2 fruit fly cellular contexts compared by ENCODE assay signal in genomic region chr3R:15128646-15129429, dm6.
TF ChIP-seq lines count a peak whose summit lies in the region.

No protein-coding gene starts in this region.

TF ChIP-seq in whole organism, embryonic, 481 proteins besides CTCF, POLR2A, EP300 and RAD21 (continued from another document and continues in another):
- TF ChIP-seq chif (GFP tag; optimal IDR thresholded peaks at IDR 0.05; lab: Kevin White, UChicago) (no peak), aop (GFP tag; IDR thresholded peaks at IDR 0.05; lab: Robert Waterston, UW) (no peak), CG17568 (GFP tag; optimal IDR thresholded peaks at IDR 0.05; lab: Kevin White, UChicago) (no peak), CG11093 (GFP tag; IDR thresholded peaks at IDR 0.05; lab: Robert Waterston, UW) (no peak), CG18262 (tag; optimal IDR thresholded peaks at IDR 0.05; lab: Kevin White, UChicago) (peak; percentile 63), CG8924 (tag; optimal IDR thresholded peaks at IDR 0.05; lab: Kevin White, UChicago) (peak; percentile 60), CG16813 (GFP tag; IDR thresholded peaks at IDR 0.05; lab: Robert Waterston, UW; ENCODE audit: partially characterized antibody) (no peak), NFAT (GFP tag; IDR thresholded peaks at IDR 0.05; lab: Robert Waterston, UW) (0 out of 2 replicates have a peak, but pooled peaks have one; percentile 30), CG6175 (GFP tag; IDR thresholded peaks at IDR 0.05; lab: Robert Waterston, UW) (peak; percentile 70), her (GFP tag; optimal IDR thresholded peaks at IDR 0.05; lab: Kevin White, UChicago) (no peak), fd96Cb (tag; optimal IDR thresholded peaks at IDR 0.05; lab: Kevin White, UChicago) (peak; percentile 32), CG10321 (GFP tag; IDR thresholded peaks at IDR 0.05; lab: Robert Waterston, UW) (no peak), slbo (GFP tag; IDR thresholded peaks at IDR 0.05; lab: Robert Waterston, UW) (0 out of 2 replicates have a peak, but pooled peaks have one; percentile 6), bsh (GFP tag; optimal IDR thresholded peaks at IDR 0.05; lab: Kevin White, UChicago) (peak in 1 of 2 experiments; percentile 7), CG4820 (GFP tag; optimal IDR thresholded peaks at IDR 0.05; lab: Kevin White, UChicago) (no peak), rib (GFP tag; IDR thresholded peaks at IDR 0.05; lab: Robert Waterston, UW) (peak; percentile 80), CG13775 (GFP tag; optimal IDR thresholded peaks at IDR 0.05; lab: Kevin White, UChicago) (peak; percentile 30), CG1024 (GFP tag; IDR thresholded peaks at IDR 0.05; lab: Robert Waterston, UW) (no peak), HHEX (GFP tag; optimal IDR thresholded peaks at IDR 0.05; lab: Kevin White, UChicago) (peak; percentile 41), Fer1 (GFP tag; optimal IDR thresholded peaks at IDR 0.05; lab: Kevin White, UChicago) (peak; percentile 32), Neu2 (GFP tag; optimal IDR thresholded peaks at IDR 0.05; lab: Kevin White, UChicago; ENCODE audit: borderline replicate concordance) (no peak), Nf-YB (GFP tag; optimal IDR thresholded peaks at IDR 0.05; lab: Kevin White, UChicago) (peak; percentile 8), CG2678 (tag; optimal IDR thresholded peaks at IDR 0.05; lab: Kevin White, UChicago) (peak; percentile 75), crp (GFP tag; optimal IDR thresholded peaks at IDR 0.05; lab: Kevin White, UChicago) (no peak), CG6854 (GFP tag; optimal IDR thresholded peaks at IDR 0.05; lab: Kevin White, UChicago) (peak; percentile 23), nmo (GFP tag; optimal IDR thresholded peaks at IDR 0.05; lab: Kevin White, UChicago) (peak; percentile 52), pros (GFP tag; optimal IDR thresholded peaks at IDR 0.05; lab: Kevin White, UChicago) (no peak), lab (GFP tag; optimal IDR thresholded peaks at IDR 0.05; lab: Kevin White, UChicago) (peak; percentile 30), CG3281 (GFP tag; optimal IDR thresholded peaks at IDR 0.05; lab: Kevin White, UChicago) (peak; percentile 58), Dfd (GFP tag; optimal IDR thresholded peaks at IDR 0.05; lab: Kevin White, UChicago) (no peak), Xrp1 (GFP tag; IDR thresholded peaks at IDR 0.05; lab: Robert Waterston, UW) (peak; percentile 22; the same call in 1 of the 2 replicates), Ptx1 (GFP tag; IDR thresholded peaks at IDR 0.05; lab: Robert Waterston, UW) (peak; percentile 51), esg (GFP tag; conservative IDR thresholded peaks at IDR 0.05; lab: Robert Waterston, UW) (peak; percentile 12; the same call in 1 of the 2 replicates), CG5180 (GFP tag; optimal IDR thresholded peaks at IDR 0.05; lab: Kevin White, UChicago) (no peak), B-H2 (GFP tag; optimal IDR thresholded peaks at IDR 0.05; lab: Kevin White, UChicago) (no peak), cwo (GFP tag; optimal IDR thresholded peaks at IDR 0.05; lab: Kevin White, UChicago) (peak; percentile 29), gem (tag; optimal IDR thresholded peaks at IDR 0.05; lab: Kevin White, UChicago) (peak; percentile 72), insv (GFP tag; optimal IDR thresholded peaks at IDR 0.05; lab: Kevin White, UChicago) (no peak), klu (GFP tag; IDR thresholded peaks at IDR 0.05; lab: Robert Waterston, UW) (peak; percentile 47; the same call in 1 of the 2 replicates), pho (GFP tag; optimal IDR thresholded peaks at IDR 0.05; lab: Kevin White, UChicago) (no peak), Dip3 (GFP tag; optimal IDR thresholded peaks at IDR 0.05; lab: Kevin White, UChicago) (no peak), CG8388 (GFP tag; optimal IDR thresholded peaks at IDR 0.05; lab: Kevin White, UChicago) (peak; percentile 36), CG11247 (GFP tag; IDR thresholded peaks at IDR 0.05; lab: Robert Waterston, UW) (no peak; the same call in 1 of the 2 replicates), Spps (tag; optimal IDR thresholded peaks at IDR 0.05; lab: Kevin White, UChicago) (no peak), sob (GFP tag; IDR thresholded peaks at IDR 0.05; lab: Robert Waterston, UW) (no peak), gsb (GFP tag; IDR thresholded peaks at IDR 0.05; lab: Robert Waterston, UW) (no peak), CG17361 (GFP tag; IDR thresholded peaks at IDR 0.05; lab: Robert Waterston, UW) (peak; percentile 77), cg (GFP tag; optimal IDR thresholded peaks at IDR 0.05; lab: Kevin White, UChicago) (peak; percentile 54), knrl (GFP tag; IDR thresholded peaks at IDR 0.05; lab: Robert Waterston, UW; ENCODE audit: partially characterized antibody) (no peak), CG5953 (GFP tag; IDR thresholded peaks at IDR 0.05; lab: Robert Waterston, UW) (no peak), CG17328 (GFP tag; IDR thresholded peaks at IDR 0.05; lab: Robert Waterston, UW) (0 out of 2 replicates have a peak, but pooled peaks have one; percentile 15), CG4854 (GFP tag; optimal IDR thresholded peaks at IDR 0.05; lab: Kevin White, UChicago) (no peak), trem (tag; optimal IDR thresholded peaks at IDR 0.05; lab: Kevin White, UChicago) (no peak), grau (tag; optimal IDR thresholded peaks at IDR 0.05; lab: Kevin White, UChicago) (peak; percentile 65), Ravus (GFP tag; IDR thresholded peaks at IDR 0.05; lab: Robert Waterston, UW) (no peak), CkIIα-i1 (GFP tag; IDR thresholded peaks at IDR 0.05; lab: Robert Waterston, UW) (no peak), CG18619 (GFP tag; optimal IDR thresholded peaks at IDR 0.05; lab: Kevin White, UChicago) (peak; percentile 43), CG12219 (GFP tag; optimal IDR thresholded peaks at IDR 0.05; lab: Kevin White, UChicago) (no peak), sc (optimal IDR thresholded peaks at IDR 0.05; lab: Kevin White, UChicago) (no peak), sc (GFP tag; optimal IDR thresholded peaks at IDR 0.05; lab: Kevin White, UChicago) (no peak), Doc2 (GFP tag; IDR thresholded peaks at IDR 0.05; lab: Robert Waterston, UW) (no peak), CG10267 (tag; optimal IDR thresholded peaks at IDR 0.05; lab: Kevin White, UChicago) (peak; percentile 13), CG10979 (tag; optimal IDR thresholded peaks at IDR 0.05; lab: Kevin White, UChicago) (peak; percentile 25), mirr (GFP tag; optimal IDR thresholded peaks at IDR 0.05; lab: Kevin White, UChicago) (peak; percentile 47), Ssrp (tag; optimal IDR thresholded peaks at IDR 0.05; lab: Kevin White, UChicago) (peak; percentile 18), CG9609 (GFP tag; optimal IDR thresholded peaks at IDR 0.05; lab: Kevin White, UChicago) (no peak)

TF ChIP-seq in whole organism, prepupa, 60 proteins besides CTCF, POLR2A, EP300 and RAD21 (continued from another document):
- TF ChIP-seq CG8319 (GFP tag; optimal IDR thresholded peaks at IDR 0.05; lab: Kevin White, UChicago) (no peak), pdm3 (GFP tag; optimal IDR thresholded peaks at IDR 0.05; lab: Kevin White, UChicago) (peak; percentile 2), Eip93F (GFP tag; optimal IDR thresholded peaks at IDR 0.05; lab: Kevin White, UChicago) (no peak), net (GFP tag; optimal IDR thresholded peaks at IDR 0.05; lab: Kevin White, UChicago) (peak; percentile 25), eg (GFP tag; IDR thresholded peaks at IDR 0.05; lab: Robert Waterston, UW) (no peak), fd59A (GFP tag; optimal IDR thresholded peaks at IDR 0.05; lab: Kevin White, UChicago) (no peak), dac (GFP tag; optimal IDR thresholded peaks at IDR 0.05; lab: Kevin White, UChicago) (peak; percentile 44), Hr39 (GFP tag; optimal IDR thresholded peaks at IDR 0.05; lab: Kevin White, UChicago) (no peak), fd85E (GFP tag; optimal IDR thresholded peaks at IDR 0.05; lab: Kevin White, UChicago) (no peak), vri (GFP tag; optimal IDR thresholded peaks at IDR 0.05; lab: Kevin White, UChicago) (no peak), CG1621 (tag; optimal IDR thresholded peaks at IDR 0.05; lab: Kevin White, UChicago) (no peak), salr (GFP tag; optimal IDR thresholded peaks at IDR 0.05; lab: Kevin White, UChicago) (peak in 1 of 2 experiments; percentile 60), esn (GFP tag; optimal IDR thresholded peaks at IDR 0.05; lab: Kevin White, UChicago) (no peak), CG31627 (GFP tag; optimal IDR thresholded peaks at IDR 0.05; lab: Kevin White, UChicago) (no peak), svp (GFP tag; lab: Kevin White, UChicago) (no peak), Hr38 (GFP tag; optimal IDR thresholded peaks at IDR 0.05; lab: Kevin White, UChicago) (no peak), Met (GFP tag; optimal IDR thresholded peaks at IDR 0.05; lab: Kevin White, UChicago) (no peak), CG10669 (GFP tag; optimal IDR thresholded peaks at IDR 0.05; lab: Kevin White, UChicago) (no peak), cyc (GFP tag; optimal IDR thresholded peaks at IDR 0.05; lab: Kevin White, UChicago) (no peak), Hr4 (GFP tag; optimal IDR thresholded peaks at IDR 0.05; lab: Kevin White, UChicago) (peak; percentile 57), CG16779 (tag; optimal IDR thresholded peaks at IDR 0.05; lab: Kevin White, UChicago) (no peak), CG6276 (GFP tag; optimal IDR thresholded peaks at IDR 0.05; lab: Kevin White, UChicago) (peak; percentile 70), spab (GFP tag; optimal IDR thresholded peaks at IDR 0.05; lab: Kevin White, UChicago) (peak; percentile 3), Blimp-1 (GFP tag; optimal IDR thresholded peaks at IDR 0.05; lab: Kevin White, UChicago) (no peak), Sox102F (GFP tag; optimal IDR thresholded peaks at IDR 0.05; lab: Kevin White, UChicago) (no peak), topi (GFP tag; optimal IDR thresholded peaks at IDR 0.05; lab: Kevin White, UChicago) (no peak), CG10631 (GFP tag; optimal IDR thresholded peaks at IDR 0.05; lab: Kevin White, UChicago) (peak; percentile 8), CG3032 (tag; optimal IDR thresholded peaks at IDR 0.05; lab: Kevin White, UChicago) (no peak)
